Worm (Caenorhabditis elegans): ENCODE measurements around the gene nekl-3.

Gene nekl-3

ce11 chrX:12425427-12425826 is 34.1 kb upstream of the nekl-3 start, which contains the start of gene T24D3.2 (continued):
- no peak for TF ChIP-seq mes-2 (tag; optimal IDR thresholded peaks at IDR 0.05; ENCODE audit: poor library complexity, severe bottlenecking)
- TF ChIP-seq arid-1 (GFP tag; conservative IDR thresholded peaks at IDR 0.05): no peak
- no peak for TF ChIP-seq nhr-111 (GFP tag; optimal IDR thresholded peaks at IDR 0.05)
- no peak for TF ChIP-seq lin-13 (GFP tag; optimal IDR thresholded peaks at IDR 0.05)
- no peak for TF ChIP-seq daf-8 (GFP tag; IDR thresholded peaks at IDR 0.05)
- TF ChIP-seq spr-1 (tag; optimal IDR thresholded peaks at IDR 0.05): no peak
- no peak for TF ChIP-seq egl-43 (GFP tag; IDR thresholded peaks at IDR 0.05)
- TF ChIP-seq mep-1 (tag; optimal IDR thresholded peaks at IDR 0.05): peak; percentile 24
- TF ChIP-seq ceh-44 (GFP tag; IDR thresholded peaks at IDR 0.05): no peak
- no peak for TF ChIP-seq sdz-12 (GFP tag; optimal IDR thresholded peaks at IDR 0.05)
- no peak for TF ChIP-seq unc-62 (GFP tag; optimal IDR thresholded peaks at IDR 0.05 in 1 of 2)
- no peak for TF ChIP-seq unc-62 (tag; optimal IDR thresholded peaks at IDR 0.05)
- TF ChIP-seq skn-1 (tag; optimal IDR thresholded peaks at IDR 0.05): no peak
- no peak for TF ChIP-seq zip-2 (tag; optimal IDR thresholded peaks at IDR 0.05)
- TF ChIP-seq unc-130 (GFP tag; optimal IDR thresholded peaks at IDR 0.05): no peak
- TF ChIP-seq mxl-3 (GFP tag; optimal IDR thresholded peaks at IDR 0.05): peak; percentile 38
- TF ChIP-seq ama-1 (optimal IDR thresholded peaks at IDR 0.05): no peak
- no peak for TF ChIP-seq ZK546.5 (tag; optimal IDR thresholded peaks at IDR 0.05)
- no peak for TF ChIP-seq vab-7 (GFP tag; IDR thresholded peaks at IDR 0.05)
- TF ChIP-seq lsy-2 (tag; optimal IDR thresholded peaks at IDR 0.05): no peak
- no peak for TF ChIP-seq dmd-9 (GFP tag; IDR thresholded peaks at IDR 0.05)
- peak; percentile 34 to 64 for TF ChIP-seq mdl-1 (tag; optimal IDR thresholded peaks at IDR 0.05)
- TF ChIP-seq hlh-11 (tag; optimal IDR thresholded peaks at IDR 0.05): peak; percentile 75
- TF ChIP-seq F49E8.2 (tag; optimal IDR thresholded peaks at IDR 0.05; ENCODE audit: borderline replicate concordance): no peak
- no peak for TF ChIP-seq ceh-82 (tag; optimal IDR thresholded peaks at IDR 0.05)
- no peak for TF ChIP-seq dpl-1 (GFP tag; optimal IDR thresholded peaks at IDR 0.05)

ce11 chrX:12422580-12422979 is 31.3 kb upstream of the nekl-3 start:
- TF ChIP-seq lin-13 (GFP tag; optimal IDR thresholded peaks at IDR 0.05) (no peak), mxl-3 (GFP tag; optimal IDR thresholded peaks at IDR 0.05) (no peak), arid-1 (GFP tag; conservative IDR thresholded peaks at IDR 0.05) (no peak), unc-39 (tag; optimal IDR thresholded peaks at IDR 0.05) (no peak), snpc-4 (tag; optimal IDR thresholded peaks at IDR 0.05) (no peak), ceh-20 (GFP tag; IDR thresholded peaks at IDR 0.05) (no peak), egl-43 (GFP tag; IDR thresholded peaks at IDR 0.05) (no peak), nhr-28 (tag; optimal IDR thresholded peaks at IDR 0.05) (peak; percentile 52), Y48G9A.11 (GFP tag; IDR thresholded peaks at IDR 0.05) (no peak), ceh-82 (tag; optimal IDR thresholded peaks at IDR 0.05) (no peak), F10B5.3 (tag; optimal IDR thresholded peaks at IDR 0.05) (no peak), tra-1 (GFP tag; IDR thresholded peaks at IDR 0.05) (0 out of 2 replicates have a peak, but pooled peaks have one; percentile 27), mes-2 (tag; optimal IDR thresholded peaks at IDR 0.05; ENCODE audit: poor library complexity, severe bottlenecking) (no peak), spr-3 (GFP tag; optimal IDR thresholded peaks at IDR 0.05) (no peak), F26F4.8 (GFP tag; conservative IDR thresholded peaks at IDR 0.05) (no peak), lsy-2 (tag; optimal IDR thresholded peaks at IDR 0.05) (no peak), F49E8.2 (tag; optimal IDR thresholded peaks at IDR 0.05; ENCODE audit: borderline replicate concordance) (no peak), saeg-2 (GFP tag; IDR thresholded peaks at IDR 0.05) (no peak), Y105C5A.15 (GFP tag; IDR thresholded peaks at IDR 0.05) (no peak), nhr-237 (tag; optimal IDR thresholded peaks at IDR 0.05) (no peak), gei-8 (GFP tag; optimal IDR thresholded peaks at IDR 0.05) (no peak), hif-1 (tag; optimal IDR thresholded peaks at IDR 0.05) (no peak), T26A8.4 (GFP tag; IDR thresholded peaks at IDR 0.05) (no peak), nhr-76 (tag; optimal IDR thresholded peaks at IDR 0.05) (peak; percentile 23), hmg-1.1 (GFP tag; IDR thresholded peaks at IDR 0.05) (no peak), daf-8 (GFP tag; IDR thresholded peaks at IDR 0.05) (no peak), dmd-6 (GFP tag; IDR thresholded peaks at IDR 0.05) (peak; percentile 48; the same call in 1 of the 2 replicates), mdt-29 (GFP tag; IDR thresholded peaks at IDR 0.05) (no peak), nhr-48 (tag; optimal IDR thresholded peaks at IDR 0.05) (no peak), mdl-1 (tag; optimal IDR thresholded peaks at IDR 0.05) (peak in 1 of 2 experiments; percentile 50), dve-1 (tag; optimal IDR thresholded peaks at IDR 0.05; ENCODE audit: insufficient read depth) (peak; percentile 0), nhr-77 (tag; optimal IDR thresholded peaks at IDR 0.05) (peak; percentile 25), ces-1 (GFP tag; optimal IDR thresholded peaks at IDR 0.05) (no peak), ceh-62 (tag; optimal IDR thresholded peaks at IDR 0.05) (no peak)

Data from whole organism, L4 larva.